Worm (Caenorhabditis elegans): ENCODE measurements around the gene hrpu-2.
A peak's percentile ranks its signal among the peaks of the same experiment; 100 is the strongest.

Gene hrpu-2

DNA sequence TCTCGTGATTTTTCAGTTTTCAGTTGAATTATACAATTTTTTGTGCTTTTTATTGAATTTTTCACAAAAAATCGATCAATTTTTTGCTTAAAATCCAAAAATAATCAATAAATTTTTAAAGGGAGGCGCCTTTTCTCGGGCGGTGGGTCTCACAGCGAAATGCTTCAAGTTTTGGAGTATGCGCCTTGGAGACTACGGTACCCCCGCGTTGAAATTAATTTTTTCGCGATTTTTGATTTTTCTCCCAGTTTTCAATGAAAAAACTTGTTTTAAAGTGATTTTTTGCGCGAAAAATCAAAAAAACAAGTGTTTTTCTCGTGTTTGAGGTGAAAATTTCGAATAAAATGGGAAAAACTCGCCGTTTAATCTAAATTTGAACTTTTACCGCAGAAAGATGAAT, 45.4 kb downstream of the hrpu-2 start:
- peak; percentile 60; the same call in 1 of the 2 replicates for TF ChIP-seq D2030.7 (GFP tag; IDR thresholded peaks at IDR 0.05)
- peak; percentile 61 for TF ChIP-seq efl-1 (GFP tag; optimal IDR thresholded peaks at IDR 0.05)
- peak; percentile 5; the same call in 1 of the 2 replicates for TF ChIP-seq hmg-1.2 (GFP tag; IDR thresholded peaks at IDR 0.05)
- TF ChIP-seq ceh-91 (GFP tag; IDR thresholded peaks at IDR 0.05) = peak; percentile 57
- peak; percentile 26 for TF ChIP-seq dpl-1 (GFP tag; optimal IDR thresholded peaks at IDR 0.05)
- peak; percentile 71 for TF ChIP-seq xnd-1 (tag; optimal IDR thresholded peaks at IDR 0.05)
- TF ChIP-seq lsl-1 (GFP tag; optimal IDR thresholded peaks at IDR 0.05) = peak; percentile 86
- no peak for TF ChIP-seq ZK185.1 (tag; optimal IDR thresholded peaks at IDR 0.05; ENCODE audit: poor library complexity, severe bottlenecking)
- peak; percentile 88 for TF ChIP-seq F33H1.4 (GFP tag; IDR thresholded peaks at IDR 0.05)
- no peak for TF ChIP-seq nhr-90 (tag; optimal IDR thresholded peaks at IDR 0.05)
- no peak for TF ChIP-seq K12H6.12 (tag; optimal IDR thresholded peaks at IDR 0.05)
- no peak for TF ChIP-seq F23B12.7 (tag; optimal IDR thresholded peaks at IDR 0.05; ENCODE audit: insufficient read depth)
- TF ChIP-seq F55B11.4 (tag; optimal IDR thresholded peaks at IDR 0.05; ENCODE audit: borderline replicate concordance, insufficient read depth) = no peak
- TF ChIP-seq F57A8.1 (GFP tag; optimal IDR thresholded peaks at IDR 0.05) = no peak
- peak; percentile 84 for TF ChIP-seq madf-6 (GFP tag; IDR thresholded peaks at IDR 0.05)
- no peak for TF ChIP-seq nhr-80 (tag; optimal IDR thresholded peaks at IDR 0.05)
- TF ChIP-seq madf-8 (GFP tag; conservative IDR thresholded peaks at IDR 0.05) = peak; percentile 65

DNA sequence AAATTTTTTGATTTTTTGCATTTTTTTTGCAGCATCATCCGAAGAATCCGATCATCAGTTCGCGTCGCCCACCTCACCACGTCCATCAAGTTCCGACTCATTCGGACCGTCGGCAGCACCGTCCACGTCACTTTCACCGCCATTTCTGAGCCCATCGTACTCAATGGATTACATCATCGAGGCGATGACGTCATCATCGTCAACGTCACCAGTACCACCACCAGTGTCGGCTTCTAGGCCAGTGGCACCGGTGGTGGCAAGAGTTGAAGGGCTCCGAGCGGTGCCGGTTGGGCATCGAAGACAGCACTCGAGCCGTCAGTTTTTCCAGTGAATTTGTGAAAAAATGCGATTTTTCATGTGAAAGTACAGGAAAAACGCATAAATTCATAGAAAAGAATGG, 46.0 kb downstream of the hrpu-2 start:
- TF ChIP-seq nhr-27 (tag; optimal IDR thresholded peaks at IDR 0.05) (no peak), aptf-2 (GFP tag; conservative IDR thresholded peaks at IDR 0.05) (no peak), pha-4 (tag; optimal IDR thresholded peaks at IDR 0.05) (no peak), mxl-1 (tag; optimal IDR thresholded peaks at IDR 0.05) (no peak), zfh-2 (GFP tag; conservative IDR thresholded peaks at IDR 0.05) (peak; percentile 54)

DNA sequence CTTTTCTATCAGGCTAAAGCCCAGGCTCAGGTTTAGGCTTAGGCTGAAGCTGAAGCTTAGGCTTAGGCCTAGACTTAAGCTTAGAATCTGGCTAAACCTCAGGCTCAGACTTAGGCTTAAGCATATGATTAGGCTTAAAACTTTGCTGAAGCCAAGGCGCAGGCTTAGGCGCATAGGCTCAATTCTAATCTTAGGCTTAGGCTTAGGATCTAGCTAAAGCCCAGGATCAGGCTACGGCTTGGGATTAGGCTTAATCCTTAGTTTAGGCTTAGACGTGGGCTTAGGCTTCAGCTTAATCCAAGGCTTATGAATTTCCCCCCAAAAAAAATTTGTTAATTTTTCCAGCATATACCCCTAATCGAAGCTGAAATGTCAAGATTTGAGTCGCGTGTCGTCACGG, 51.0 kb downstream of the hrpu-2 start:
- TF ChIP-seq him-1 (tag; optimal IDR thresholded peaks at IDR 0.05) (no peak), unc-130 (GFP tag; optimal IDR thresholded peaks at IDR 0.05) (no peak), B0035.1 (tag; optimal IDR thresholded peaks at IDR 0.05) (no peak)

DNA sequence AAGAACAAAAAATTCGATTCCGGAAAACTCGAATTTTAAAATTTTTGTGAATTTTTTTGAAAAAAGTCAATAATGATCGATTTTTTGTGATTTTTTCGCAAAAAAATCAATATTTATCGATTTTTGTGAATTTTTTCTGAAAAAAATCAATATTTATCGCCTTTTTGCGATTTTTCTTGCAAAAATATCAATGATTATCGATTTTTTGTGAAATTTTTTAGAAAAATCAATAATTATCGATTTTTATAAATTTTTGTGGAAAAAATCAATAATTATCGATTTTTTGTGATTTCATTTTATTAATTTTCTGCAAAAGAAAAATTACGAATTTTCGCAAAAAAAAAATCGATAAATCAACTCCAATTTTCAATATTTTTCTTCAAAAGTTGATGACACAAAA, 58.3 kb downstream of the hrpu-2 start:
- TF ChIP-seq dpff-1 (tag; optimal IDR thresholded peaks at IDR 0.05) = no peak
- no peak for TF ChIP-seq ZK185.1 (tag; optimal IDR thresholded peaks at IDR 0.05; ENCODE audit: poor library complexity, severe bottlenecking)

DNA sequence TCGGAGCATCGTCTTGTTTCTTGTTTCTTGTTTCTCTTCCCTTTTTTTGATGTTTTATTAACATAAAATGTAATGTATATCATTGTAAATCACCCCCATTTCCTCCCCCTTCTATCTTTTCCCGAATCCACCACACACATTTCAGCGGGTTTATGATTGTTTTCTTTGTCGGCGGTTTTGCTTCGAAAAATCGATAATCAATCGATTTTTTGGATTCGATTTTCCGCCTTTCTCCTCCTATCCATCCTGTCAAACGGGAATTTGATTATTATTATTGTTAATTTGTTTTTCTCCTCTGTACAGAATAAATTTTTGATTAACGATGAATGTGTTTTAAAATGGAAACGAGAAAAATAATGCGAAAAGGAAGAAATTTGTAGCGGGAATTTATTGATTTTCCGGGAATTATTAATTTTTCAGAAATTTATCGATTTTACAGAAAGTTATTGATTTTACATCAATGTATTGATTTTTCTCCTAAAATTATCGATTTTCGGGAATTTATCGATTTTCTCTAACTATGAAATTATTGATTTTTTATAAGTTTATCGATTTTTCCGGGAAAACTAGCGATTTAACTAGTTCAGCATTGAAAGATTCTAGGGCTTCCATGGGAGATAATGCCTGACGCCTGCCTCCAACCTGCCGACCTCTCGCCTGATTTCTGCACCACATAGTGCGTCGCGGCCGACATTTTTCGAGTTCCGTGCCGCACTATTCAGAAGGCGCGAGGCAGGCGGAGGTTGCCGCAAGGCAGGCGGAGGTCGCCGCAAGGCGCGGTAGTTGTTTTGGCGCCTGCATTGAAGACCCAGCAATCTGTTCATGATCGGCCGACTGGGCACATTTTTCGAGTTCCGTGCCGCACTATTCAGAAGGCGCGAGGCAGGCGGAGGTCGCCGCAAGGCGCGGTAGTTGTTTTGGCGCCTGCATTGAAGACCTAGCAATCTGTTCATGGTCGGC, 59.2 kb downstream of the hrpu-2 start:
- TF ChIP-seq rcor-1 (GFP tag; IDR thresholded peaks at IDR 0.05) (no peak), ztf-28 (GFP tag; IDR thresholded peaks at IDR 0.05) (no peak), B0035.1 (tag; optimal IDR thresholded peaks at IDR 0.05) (no peak), him-1 (tag; optimal IDR thresholded peaks at IDR 0.05) (peak; percentile 12), tlf-1 (GFP tag; optimal IDR thresholded peaks at IDR 0.05) (no peak), egrh-3 (GFP tag; IDR thresholded peaks at IDR 0.05) (peak; percentile 65; the same call in 1 of the 2 replicates), ekl-4 (GFP tag; IDR thresholded peaks at IDR 0.05) (no peak), zfh-2 (GFP tag; conservative IDR thresholded peaks at IDR 0.05) (peak; percentile 86), nhr-120 (GFP tag; IDR thresholded peaks at IDR 0.05) (no peak), lsy-27 (tag; optimal IDR thresholded peaks at IDR 0.05; ENCODE audit: borderline replicate concordance, insufficient read depth) (no peak), F10E7.11 (tag; optimal IDR thresholded peaks at IDR 0.05) (no peak), nhr-27 (tag; optimal IDR thresholded peaks at IDR 0.05) (no peak), snpc-3.4 (tag; optimal IDR thresholded peaks at IDR 0.05) (no peak), F22D6.2 (tag; optimal IDR thresholded peaks at IDR 0.05) (no peak), snpc-4 (GFP tag; optimal IDR thresholded peaks at IDR 0.05) (no peak), snpc-4 (tag; optimal IDR thresholded peaks at IDR 0.05) (peak in 1 of 4 experiments; percentile 27), dpff-1 (tag; optimal IDR thresholded peaks at IDR 0.05) (no peak), F57A8.1 (GFP tag; optimal IDR thresholded peaks at IDR 0.05) (no peak), nfya-1 (tag; optimal IDR thresholded peaks at IDR 0.05; ENCODE audit: borderline replicate concordance, insufficient read depth) (no peak)

Data from whole organism, young adult.